Fruit fly (Drosophila melanogaster) whole organism, embryonic: ENCODE data around the gene CG34453.

Experiments used
- Bgb ChIP-seq: fragments of 200-800 bp; sonication (Bioruptor generic); IDR thresholded peaks from 2 replicates; pipeline ENCODE4 v1.3.6; 2022; ENCODE audit warnings: missing biosample characterization, missing genetic modification characterization; ENCODE audit not compliant: partially characterized antibody
- CG11504 ChIP-seq: fragments of 200-800 bp; sonication (Bioruptor generic); optimal IDR thresholded peaks from 3 replicates; lab custom pipeline; 2019; ENCODE audit warnings: missing biosample characterization, mild to moderate bottlenecking, missing genetic modification characterization, moderate library complexity
- CG18599 ChIP-seq: fragments of 200-800 bp; sonication (Bioruptor generic); optimal IDR thresholded peaks from 3 replicates; lab custom pipeline; 2017; ENCODE audit warnings: missing biosample characterization, missing genetic modification characterization, mild to moderate bottlenecking, moderate library complexity, missing genetic modification reagents
- CG31365 ChIP-seq: fragments of 200-800 bp; sonication (Bioruptor generic); optimal IDR thresholded peaks from 2 replicates; lab custom pipeline; 2018; ENCODE audit warnings: missing biosample characterization, mild to moderate bottlenecking, missing genetic modification characterization
- CG34224 ChIP-seq: fragments of 200-800 bp; sonication (Bioruptor generic); IDR thresholded peaks from 3 replicates; pipeline ENCODE4 v1.3.6; 2022; ENCODE audit warnings: missing biosample characterization, missing genetic modification characterization; ENCODE audit not compliant: partially characterized antibody
- CG34422 ChIP-seq: fragments of 200-800 bp; sonication (Bioruptor generic); IDR thresholded peaks from 3 replicates; pipeline ENCODE4 v1.3.6; 2022; ENCODE audit warnings: missing biosample characterization, missing genetic modification characterization
- CG43689 ChIP-seq: fragments of 200-800 bp; sonication (Bioruptor generic); IDR thresholded peaks from 2 replicates; pipeline ENCODE4 v1.3.6; 2022; ENCODE audit warnings: missing biosample characterization, missing genetic modification characterization
- CG5180 ChIP-seq: fragments of 200-800 bp; sonication (Bioruptor generic); optimal IDR thresholded peaks from 3 replicates; lab custom pipeline; 2017; ENCODE audit warnings: missing biosample characterization, missing genetic modification characterization, mild to moderate bottlenecking, moderate library complexity, missing genetic modification reagents
- CG6791 ChIP-seq: fragments of 200-800 bp; sonication (Bioruptor generic); IDR thresholded peaks from 3 replicates; pipeline ENCODE4 v1.3.6; 2022; ENCODE audit warnings: missing biosample characterization, missing genetic modification characterization; ENCODE audit not compliant: partially characterized antibody
- CG7745 ChIP-seq: fragments of 200-800 bp; sonication (Bioruptor generic); optimal IDR thresholded peaks from 2 replicates; lab custom pipeline; 2018; ENCODE audit warnings: missing biosample characterization, mild to moderate bottlenecking, missing genetic modification characterization, moderate library complexity
- Deaf1 ChIP-seq: fragments of 200-800 bp; optimal IDR thresholded peaks from 3 replicates; lab custom pipeline; 2019; ENCODE audit warnings: missing biosample characterization, mild to moderate bottlenecking, missing genetic modification characterization, moderate library complexity
- Dref ChIP-seq: fragments of 200-800 bp; sonication (Bioruptor generic); IDR thresholded peaks from 2 replicates; pipeline ENCODE4 v1.3.6; 2022; ENCODE audit warnings: missing biosample characterization, missing genetic modification characterization
- Drgx ChIP-seq: fragments of 200-800 bp; sonication (Bioruptor generic); IDR thresholded peaks from 2 replicates; pipeline ENCODE4 v1.3.6; 2022; ENCODE audit warnings: missing biosample characterization, missing genetic modification characterization
- Hr39 ChIP-seq: fragments of >200 bp; optimal IDR thresholded peaks from 2 replicates; lab custom pipeline; 2017
- Hr78 ChIP-seq, 2 experiments: fragments of 200-800 bp in 1 of 2; fragments of >200 bp in 1 of 2; sonication (Bioruptor generic) in 1 of 2; optimal IDR thresholded peaks; 2 replicates each; lab custom pipeline; 2017 to 2019; ENCODE audit warnings: missing biosample characterization in 2 of 2, missing genetic modification characterization in 2 of 2, mild to moderate bottlenecking in 1 of 2, moderate library complexity in 1 of 2
- Kr ChIP-seq: fragments of 200-800 bp; sonication (Bioruptor generic); optimal IDR thresholded peaks from 2 replicates; lab custom pipeline; 2017; ENCODE audit warnings: missing biosample characterization, mild to moderate bottlenecking, missing genetic modification characterization
- Med ChIP-seq: fragments of 200-800 bp; sonication (Bioruptor generic); peaks from one replicate; lab custom pipeline; 2016; ENCODE audit warnings: missing biosample characterization, missing genetic modification characterization, mild to moderate bottlenecking, inconsistent platforms, moderate library complexity
- Mes4 ChIP-seq: fragments of 200-800 bp; sonication (Bioruptor generic); optimal IDR thresholded peaks from 2 replicates; lab custom pipeline; 2016; ENCODE audit warnings: missing biosample characterization, missing genetic modification characterization
- Neu2 ChIP-seq: fragments of 200-800 bp; sonication (Bioruptor generic); optimal IDR thresholded peaks from 3 replicates; lab custom pipeline; 2016; ENCODE audit warnings: missing biosample characterization, missing genetic modification characterization, borderline replicate concordance
- Oaz ChIP-seq: fragments of 200-800 bp; sonication (Bioruptor generic); IDR thresholded peaks from 2 replicates; pipeline ENCODE4 v1.3.6; 2022; ENCODE audit warnings: missing biosample characterization, missing genetic modification characterization
- Rfx ChIP-seq: fragments of 200-800 bp; sonication (Bioruptor generic); IDR thresholded peaks from 2 replicates; pipeline ENCODE4 v1.3.6; 2022; ENCODE audit warnings: missing biosample characterization, missing genetic modification characterization
- abd-A ChIP-seq: fragments of 200-800 bp; sonication (Bioruptor generic); optimal IDR thresholded peaks from 3 replicates; lab custom pipeline; 2019; ENCODE audit warnings: missing biosample characterization, mild to moderate bottlenecking, missing genetic modification characterization, moderate library complexity
- amos ChIP-seq: fragments of 200-800 bp; sonication (Bioruptor generic); IDR thresholded peaks from 2 replicates; pipeline ENCODE4 v1.3.6; 2022; ENCODE audit warnings: missing biosample characterization, missing genetic modification characterization; ENCODE audit not compliant: partially characterized antibody
- bcd ChIP-seq: fragments of 200-800 bp; sonication (Bioruptor generic); optimal IDR thresholded peaks from 2 replicates; lab custom pipeline; 2017; ENCODE audit warnings: missing biosample characterization, mild to moderate bottlenecking, missing genetic modification characterization
- chinmo ChIP-seq: fragments of 200-800 bp; sonication (Bioruptor generic); IDR thresholded peaks from 4 replicates; pipeline ENCODE4 v1.3.6; 2022; ENCODE audit warnings: missing biosample characterization, missing genetic modification characterization; ENCODE audit not compliant: partially characterized antibody
- crol ChIP-seq: fragments of 200-800 bp; sonication (Bioruptor generic); IDR thresholded peaks from 2 replicates; pipeline ENCODE4 v1.3.6; 2022; ENCODE audit warnings: missing biosample characterization, missing genetic modification characterization
- cwo ChIP-seq: fragments of 200-800 bp; sonication (Bioruptor generic); optimal IDR thresholded peaks from 3 replicates; lab custom pipeline; 2017; ENCODE audit warnings: missing biosample characterization, missing genetic modification characterization, mild to moderate bottlenecking, moderate library complexity, missing genetic modification reagents
- ems ChIP-seq: fragments of 200-800 bp; sonication (Bioruptor generic); optimal IDR thresholded peaks from 3 replicates; lab custom pipeline; 2016; ENCODE audit warnings: missing biosample characterization, missing genetic modification characterization
- eve ChIP-seq, 2 experiments: fragments of >200 bp; optimal IDR thresholded peaks; 2 replicates each; lab custom pipeline; 2017; ENCODE audit warnings: missing biosample characterization in 2 of 2, missing genetic modification characterization in 2 of 2
- ftz-f1 ChIP-seq: fragments of 200-800 bp; sonication (Bioruptor generic); optimal IDR thresholded peaks from 2 replicates; lab custom pipeline; 2016; ENCODE audit warnings: missing biosample characterization, missing genetic modification characterization
- gfzf ChIP-seq: fragments of 200-800 bp; sonication (Bioruptor generic); optimal IDR thresholded peaks from 2 replicates; lab custom pipeline; 2016; ENCODE audit warnings: missing biosample characterization, mild to moderate bottlenecking, missing genetic modification characterization, moderate library complexity
- hkb ChIP-seq, 2 experiments: fragments of 200-800 bp in 1 of 2; fragments of >200 bp in 1 of 2; sonication (Bioruptor generic) in 1 of 2; IDR thresholded peaks in 1 of 2; optimal IDR thresholded peaks in 1 of 2; 2 replicates each; pipeline versions ENCODE4 v1.3.6 to Lab custom; 2017 to 2022; ENCODE audit warnings: missing biosample characterization in 1 of 2, missing genetic modification characterization in 1 of 2
- kah ChIP-seq: fragments of 200-800 bp; sonication (Bioruptor generic); optimal IDR thresholded peaks from 2 replicates; lab custom pipeline; 2018; ENCODE audit warnings: missing biosample characterization, mild to moderate bottlenecking, missing genetic modification characterization
- nmo ChIP-seq: fragments of 200-800 bp; sonication (Bioruptor generic); optimal IDR thresholded peaks from 2 replicates; lab custom pipeline; 2018; ENCODE audit warnings: missing biosample characterization, mild to moderate bottlenecking, missing genetic modification characterization, moderate library complexity
- nom ChIP-seq: fragments of 200-800 bp; sonication (Bioruptor generic); optimal IDR thresholded peaks from 2 replicates; lab custom pipeline; 2017; ENCODE audit warnings: missing biosample characterization, missing genetic modification characterization, mild to moderate bottlenecking, moderate library complexity, missing genetic modification reagents
- pita ChIP-seq: fragments of 200-800 bp; sonication (Bioruptor generic); optimal IDR thresholded peaks from 2 replicates; lab custom pipeline; 2017; ENCODE audit warnings: missing biosample characterization, mild to moderate bottlenecking, missing genetic modification characterization
- psq ChIP-seq: fragments of 200-800 bp; sonication (Bioruptor generic); optimal IDR thresholded peaks from 2 replicates; lab custom pipeline; 2017; ENCODE audit warnings: missing biosample characterization, missing genetic modification characterization
- seq ChIP-seq: fragments of 200-800 bp; sonication (Bioruptor generic); IDR thresholded peaks from 2 replicates; pipeline ENCODE4 v1.3.6; 2022; ENCODE audit warnings: missing biosample characterization, missing genetic modification characterization
- sna ChIP-seq: fragments of 200-800 bp; sonication (Bioruptor generic); IDR thresholded peaks from 2 replicates; pipeline ENCODE4 v1.3.6; 2022; ENCODE audit warnings: missing biosample characterization, missing genetic modification characterization; ENCODE audit not compliant: partially characterized antibody
- sug ChIP-seq: fragments of 200-800 bp; optimal IDR thresholded peaks from 2 replicates; lab custom pipeline; 2019; ENCODE audit warnings: missing biosample characterization, mild to moderate bottlenecking, missing genetic modification characterization, moderate library complexity
- unc-4 ChIP-seq: fragments of 200-800 bp; sonication (Bioruptor generic); IDR thresholded peaks from 2 replicates; pipeline ENCODE4 v1.3.6; 2022; ENCODE audit warnings: missing biosample characterization, missing genetic modification characterization; ENCODE audit not compliant: partially characterized antibody
- vvl ChIP-seq: fragments of 200-800 bp; sonication (Bioruptor generic); IDR thresholded peaks from 2 replicates; pipeline ENCODE4 v1.3.6; 2022; ENCODE audit warnings: missing biosample characterization, missing genetic modification characterization
- wek ChIP-seq: fragments of 200-800 bp; sonication (Bioruptor generic); optimal IDR thresholded peaks from 3 replicates; lab custom pipeline; 2018; ENCODE audit warnings: missing biosample characterization, mild to moderate bottlenecking, missing genetic modification characterization, moderate library complexity
- z ChIP-seq: fragments of 200-800 bp; sonication (Bioruptor generic); IDR thresholded peaks from 3 replicates; pipeline ENCODE4 v1.3.6; 2022; ENCODE audit warnings: missing biosample characterization, missing genetic modification characterization

The CG34453 gene

DNA sequence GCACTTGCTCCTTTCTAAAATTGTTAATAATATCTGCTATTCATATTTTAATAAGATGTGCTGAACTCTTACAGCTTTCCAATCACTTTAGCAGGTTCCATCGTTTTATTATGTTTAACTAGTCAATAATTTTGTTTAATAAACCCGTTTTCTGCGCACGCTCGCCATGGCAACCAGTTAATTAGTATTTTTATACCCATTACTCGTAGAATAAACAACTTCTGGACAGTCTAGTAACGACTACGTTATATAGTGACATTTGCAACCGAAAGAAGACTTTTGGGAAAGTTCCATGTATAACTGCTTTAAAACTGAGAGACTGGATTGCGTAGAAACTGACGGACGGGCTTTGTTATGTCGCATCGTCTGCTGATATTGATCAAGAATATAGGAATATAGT, at the start of gene CG34453:
Gene CG34453 (minus strand): TSS at position 101 of the 400 bp plus-strand sequence.
- TF ChIP-seq wek (no peak), eve (GFP tag; optimal IDR thresholded peaks at IDR 0.05; lab: Kevin White, UChicago) (peak in 1 of 2 experiments; percentile 33)

- TF ChIP-seq nom (GFP tag; lab: Kevin White, UChicago) (peak; percentile 20), CG6791 (GFP tag; lab: Robert Waterston, UW) (no peak), Oaz (no peak), Drgx (GFP tag; lab: Robert Waterston, UW) (peak; percentile 19; the same call in 1 of the 2 replicates), hkb (optimal IDR thresholded peaks at IDR 0.05; lab: Kevin White, UChicago) (no peak), hkb (GFP tag; IDR thresholded peaks at IDR 0.05; lab: Robert Waterston, UW) (0 out of 2 replicates have a peak, but pooled peaks have one; percentile 32), Deaf1 (tag; lab: Kevin White, UChicago) (peak; percentile 88), pita (GFP tag; lab: Kevin White, UChicago) (no peak), psq (GFP tag; lab: Kevin White, UChicago) (peak; percentile 79), CG18599 (GFP tag; lab: Kevin White, UChicago) (peak; percentile 40), CG34422 (GFP tag; lab: Robert Waterston, UW) (0 out of 3 replicates have a peak, but pooled peaks have one; percentile 38), kah (peak; percentile 58), amos (GFP tag; lab: Robert Waterston, UW) (no peak), gfzf (GFP tag; lab: Kevin White, UChicago) (no peak), CG31365 (tag; lab: Kevin White, UChicago) (no peak), CG34224 (GFP tag; lab: Robert Waterston, UW) (peak; percentile 54; the same call in 1 of the 3 replicates), cwo (GFP tag; lab: Kevin White, UChicago) (peak; percentile 15), vvl (peak; percentile 28; the same call in 1 of the 2 replicates), Rfx (GFP tag; lab: Robert Waterston, UW) (0 out of 2 replicates have a peak, but pooled peaks have one; percentile 24), seq (GFP tag; lab: Robert Waterston, UW) (no peak; the same call in 1 of the 2 replicates), Dref (no peak), Kr (GFP tag; lab: Kevin White, UChicago) (no peak), Mes4 (GFP tag; lab: Kevin White, UChicago) (no peak), chinmo (GFP tag; lab: Robert Waterston, UW) (0 out of 4 replicates have a peak, but pooled peaks have one; percentile 51), bcd (GFP tag; lab: Kevin White, UChicago) (no peak), sna (peak; percentile 40), CG5180 (GFP tag; lab: Kevin White, UChicago) (peak; percentile 99), unc-4 (GFP tag; lab: Robert Waterston, UW) (peak; percentile 30; the same call in 1 of the 2 replicates), Hr78 (GFP tag; optimal IDR thresholded peaks at IDR 0.05; lab: Kevin White, UChicago) (peak in 1 of 2 experiments; percentile 91), Med (GFP tag; lab: Kevin White, UChicago) (peak; percentile 72), CG7745 (tag; lab: Kevin White, UChicago) (no peak), ems (no peak), crol (GFP tag; lab: Robert Waterston, UW) (peak; percentile 94), z (GFP tag; lab: Robert Waterston, UW) (peak; percentile 44; the same call in 1 of the 3 replicates), ftz-f1 (peak; percentile 56), Bgb (GFP tag; lab: Robert Waterston, UW) (peak; percentile 42; the same call in 1 of the 2 replicates), CG43689 (GFP tag; lab: Robert Waterston, UW) (no peak), nmo (GFP tag; lab: Kevin White, UChicago) (no peak), Neu2 (GFP tag; lab: Kevin White, UChicago) (no peak), Hr39 (lab: Kevin White, UChicago) (no peak), sug (peak; percentile 74), CG11504 (tag; lab: Kevin White, UChicago) (peak; percentile 99), abd-A (tag; lab: Kevin White, UChicago) (peak; percentile 61)
Measured at dm6 chr3L:282276-282675, 49.1 kb upstream of the CG34453 start.
